Worm (Caenorhabditis elegans) whole organism, L1 larva: ENCODE data around the gene R05G6.9.

Experiments used
- C04F5.9 ChIP-seq: sonication (generic microtip); optimal IDR thresholded peaks from 2 replicates; lab custom pipeline; 2016; ENCODE audit warnings: missing genetic modification characterization, missing compliant biosample characterization
- blmp-1 ChIP-seq: fragments of 150-350 bp; optimal IDR thresholded peaks from 2 replicates; lab custom pipeline; 2014; ENCODE audit warnings: missing biosample characterization, missing genetic modification characterization
- lin-13 ChIP-seq: fragments of 150-350 bp; optimal IDR thresholded peaks from 2 replicates; lab custom pipeline; 2014; ENCODE audit warnings: missing biosample characterization, missing genetic modification reagents, missing genetic modification characterization
- nhr-77 ChIP-seq: fragments of 150-350 bp; optimal IDR thresholded peaks from 2 replicates; lab custom pipeline; 2014; ENCODE audit warnings: missing biosample characterization, missing genetic modification characterization

ce11 chrIV:7551254-7551653 lies 35.2 kb upstream of the R05G6.9 start:
- no peak for TF ChIP-seq C04F5.9 (tag; lab: Kevin White, UChicago)
- TF ChIP-seq lin-13 (GFP tag; lab: Kevin White, UChicago): no peak
- no peak for TF ChIP-seq nhr-77 (tag; lab: Kevin White, UChicago)
- no peak for TF ChIP-seq blmp-1 (tag; lab: Kevin White, UChicago)
